Worm (Caenorhabditis elegans): Measurements from ENCODE around the gene srbc-19.

DNA sequence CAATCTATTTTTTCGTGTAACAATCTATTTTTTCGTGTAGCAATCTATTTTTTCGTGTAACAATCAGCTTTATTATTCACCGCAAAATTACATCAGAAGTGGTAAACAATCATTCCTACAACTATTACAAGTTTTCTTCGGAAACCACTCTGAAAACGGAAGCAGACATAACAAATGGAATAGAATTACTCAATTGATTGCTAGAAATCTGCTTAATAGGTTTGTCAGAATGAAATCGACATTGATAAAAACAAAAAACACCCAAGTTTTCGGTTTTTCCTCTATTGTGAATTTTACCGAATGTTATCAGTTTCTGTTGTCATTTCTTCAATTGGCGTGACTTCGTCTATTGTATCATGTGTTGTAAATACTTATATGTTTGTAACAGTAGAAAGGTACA, 19.8 kb downstream of the srbc-19 start, which contains the start of gene srbc-20:
- TF ChIP-seq dmd-4 (tag; optimal IDR thresholded peaks at IDR 0.05; ENCODE audit: borderline replicate concordance) (no peak), pat-9 (tag; optimal IDR thresholded peaks at IDR 0.05) (no peak), pha-4 (tag; optimal IDR thresholded peaks at IDR 0.05) (no peak), tbx-2 (tag; optimal IDR thresholded peaks at IDR 0.05) (no peak), pag-3 (tag; optimal IDR thresholded peaks at IDR 0.05; ENCODE audit: borderline replicate concordance) (no peak), hlh-13 (GFP tag; optimal IDR thresholded peaks at IDR 0.05) (no peak)
